Worm (Caenorhabditis elegans) whole organism, late embryonic: ENCODE results near the gene R11D1.3.

ENCODE experiments used
- K09A11.1 ChIP-seq: sonication (generic microtip); optimal IDR thresholded peaks from 2 replicates; lab custom pipeline; 2017; ENCODE audit warnings: antibody characterized with exemption, mild to moderate bottlenecking, missing genetic modification characterization, missing compliant biosample characterization; ENCODE audit not compliant: insufficient read depth
- ceh-48 ChIP-seq: sonication (generic microtip); optimal IDR thresholded peaks from 2 replicates; lab custom pipeline; 2016; ENCODE audit warnings: missing genetic modification characterization, inconsistent platforms, missing compliant biosample characterization
- elt-2 ChIP-seq: sonication (generic microtip); optimal IDR thresholded peaks from 2 replicates; lab custom pipeline; 2016; ENCODE audit warnings: missing genetic modification reagents, missing genetic modification characterization, missing compliant biosample characterization
- fkh-6 ChIP-seq: sonication (generic microtip); optimal IDR thresholded peaks from 2 replicates; lab custom pipeline; 2016; ENCODE audit warnings: missing genetic modification characterization, missing compliant biosample characterization
- nhr-11 ChIP-seq: fragments of 150-350 bp; optimal IDR thresholded peaks from 2 replicates; lab custom pipeline; 2014; ENCODE audit warnings: missing biosample characterization, missing genetic modification characterization
- pha-4 ChIP-seq: fragments of 150-350 bp; optimal IDR thresholded peaks from 2 replicates; lab custom pipeline; 2018; ENCODE audit warnings: missing biosample characterization, missing genetic modification reagents, missing genetic modification characterization
- pqm-1 ChIP-seq: sonication (generic microtip); optimal IDR thresholded peaks from 2 replicates; lab custom pipeline; 2016; ENCODE audit warnings: missing genetic modification characterization, missing compliant biosample characterization
- unc-42 ChIP-seq: sonication (generic microtip); optimal IDR thresholded peaks from 2 replicates; lab custom pipeline; 2016; ENCODE audit warnings: missing genotype, missing genetic modification characterization, missing compliant biosample characterization
- unc-55 ChIP-seq: sonication (generic microtip); optimal IDR thresholded peaks from 2 replicates; lab custom pipeline; 2017; ENCODE audit warnings: missing biosample characterization, missing genetic modification reagents, missing genetic modification characterization

DNA sequence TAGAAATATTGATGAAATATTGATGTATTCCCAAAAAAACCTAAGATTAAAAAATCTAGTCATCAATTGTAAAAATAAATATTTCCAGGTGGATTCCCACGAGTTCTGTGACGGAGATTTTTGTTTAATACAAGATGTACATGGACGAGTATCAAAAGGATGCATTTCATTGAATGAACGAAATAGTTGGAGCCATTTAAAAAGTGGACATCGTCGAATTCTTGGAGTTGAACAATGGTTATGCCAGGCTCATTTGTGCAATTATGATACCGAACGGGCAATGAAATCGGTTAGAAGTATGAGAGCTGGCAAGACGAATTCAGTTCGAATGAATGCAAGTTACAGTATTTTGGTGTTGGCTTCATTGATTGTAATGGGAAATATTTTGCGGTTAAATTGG lies 37.7 kb upstream of the R11D1.3 start:
- TF ChIP-seq pha-4 (tag; lab: Kevin White, UChicago), result no peak
- no peak for TF ChIP-seq fkh-6 (tag; lab: Kevin White, UChicago)
- TF ChIP-seq pqm-1, result no peak
- no peak for TF ChIP-seq unc-55 (GFP tag; lab: Kevin White, UChicago)
- no peak for TF ChIP-seq ceh-48
- TF ChIP-seq K09A11.1 (tag; lab: Kevin White, UChicago), result no peak
- TF ChIP-seq elt-2 (tag; lab: Kevin White, UChicago), result no peak
- TF ChIP-seq unc-42, result no peak
- TF ChIP-seq nhr-11 (tag; lab: Kevin White, UChicago), result no peak
